Fruit fly (Drosophila melanogaster) S2 (cell line): ENCODE results near the gene Fkbp59.

Source experiments
- CG8478 ChIP-seq: fragments of >200 bp; optimal IDR thresholded peaks from 2 replicates; lab custom pipeline; 2018
- CTCF ChIP-seq, 2 experiments: fragments of >200 bp; optimal IDR thresholded peaks; 2 replicates each; lab custom pipeline; 2018

- TF ChIP-seq CG8478 (lab: Kevin White, UChicago) (no peak), CTCF (optimal IDR thresholded peaks at IDR 0.05; lab: Kevin White, UChicago) (no peak)
Observed at dm6 chr2L:9886086-9886485, 1.7 kb upstream of the Fkbp59 start, which contains the start of gene nAChRalpha6.
